Fruit fly (Drosophila melanogaster) whole organism, embryonic: ENCODE data around the gene lap.

ENCODE experiments used
- CG12155 ChIP-seq: fragments of 200-800 bp; sonication (Bioruptor generic); optimal IDR thresholded peaks from 3 replicates; lab custom pipeline; 2016; ENCODE audit warnings: missing biosample characterization, missing genetic modification characterization
- CG7372 ChIP-seq: fragments of 200-800 bp; sonication (Bioruptor generic); IDR thresholded peaks from 2 replicates; pipeline ENCODE4 v1.3.6; 2022; ENCODE audit warnings: missing biosample characterization, missing genetic modification characterization
- Drgx ChIP-seq: fragments of 200-800 bp; sonication (Bioruptor generic); IDR thresholded peaks from 2 replicates; pipeline ENCODE4 v1.3.6; 2022; ENCODE audit warnings: missing biosample characterization, missing genetic modification characterization
- Hr39 ChIP-seq: fragments of >200 bp; optimal IDR thresholded peaks from 2 replicates; lab custom pipeline; 2017
- da ChIP-seq: fragments of 200-800 bp; sonication (Bioruptor generic); optimal IDR thresholded peaks from 2 replicates; lab custom pipeline; 2016; ENCODE audit warnings: missing biosample characterization, missing genetic modification characterization
- pzg ChIP-seq: fragments of 200-800 bp; sonication (Bioruptor generic); optimal IDR thresholded peaks from 3 replicates; lab custom pipeline; 2018; ENCODE audit warnings: missing biosample characterization, mild to moderate bottlenecking, missing genetic modification characterization, moderate library complexity

- TF ChIP-seq Hr39 (lab: Kevin White, UChicago): no peak
- no peak for TF ChIP-seq CG12155 (GFP tag; lab: Kevin White, UChicago)
- no peak for TF ChIP-seq Drgx (GFP tag; lab: Robert Waterston, UW)
- TF ChIP-seq CG7372 (GFP tag; lab: Robert Waterston, UW): no peak
- no peak for TF ChIP-seq da (GFP tag; lab: Kevin White, UChicago)
- no peak for TF ChIP-seq pzg (GFP tag; lab: Kevin White, UChicago)
These were observed 27.2 kb upstream of the lap start for dm6 chr3R:7159615-7160014.
